Worm (Caenorhabditis elegans): Measurements from ENCODE around the gene C36A4.11.

C36A4.11 gene

DNA sequence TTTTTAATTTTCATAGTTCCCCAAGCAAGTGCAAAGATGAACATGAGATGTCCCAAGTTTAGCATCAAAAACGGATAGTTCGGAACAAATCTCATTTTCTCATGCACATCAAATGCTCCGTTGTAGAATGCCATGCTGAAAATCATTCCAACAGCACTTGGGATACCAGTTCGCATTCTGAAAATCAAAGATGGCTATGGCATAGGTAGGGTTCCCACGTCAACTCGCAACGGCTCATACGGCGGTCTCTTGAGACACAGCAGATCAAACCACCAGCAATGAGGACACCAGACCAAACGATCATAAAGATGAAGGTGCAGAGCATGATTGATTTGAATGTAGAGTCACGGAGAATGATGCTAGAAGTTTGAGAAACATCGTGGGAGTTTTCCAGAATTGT, 37.3 kb upstream of the C36A4.11 start:
- TF ChIP-seq nhr-28 (tag; optimal IDR thresholded peaks at IDR 0.05) (no peak), unc-86 (tag; optimal IDR thresholded peaks at IDR 0.05) (no peak), ceh-8 (GFP tag; optimal IDR thresholded peaks at IDR 0.05) (no peak), fkh-10 (GFP tag; optimal IDR thresholded peaks at IDR 0.05) (no peak), hlh-17 (GFP tag; optimal IDR thresholded peaks at IDR 0.05; ENCODE audit: borderline replicate concordance) (no peak), ceh-88 (GFP tag; IDR thresholded peaks at IDR 0.05) (no peak), lin-13 (GFP tag; optimal IDR thresholded peaks at IDR 0.05) (no peak), mef-2 (tag; optimal IDR thresholded peaks at IDR 0.05) (no peak), elt-2 (tag; optimal IDR thresholded peaks at IDR 0.05) (no peak), tbx-2 (tag; optimal IDR thresholded peaks at IDR 0.05) (no peak), snpc-4 (tag; optimal IDR thresholded peaks at IDR 0.05) (no peak), jun-1 (tag; optimal IDR thresholded peaks at IDR 0.05) (no peak), nhr-47 (tag; optimal IDR thresholded peaks at IDR 0.05) (no peak), grh-1 (GFP tag; IDR thresholded peaks at IDR 0.05) (no peak)

DNA sequence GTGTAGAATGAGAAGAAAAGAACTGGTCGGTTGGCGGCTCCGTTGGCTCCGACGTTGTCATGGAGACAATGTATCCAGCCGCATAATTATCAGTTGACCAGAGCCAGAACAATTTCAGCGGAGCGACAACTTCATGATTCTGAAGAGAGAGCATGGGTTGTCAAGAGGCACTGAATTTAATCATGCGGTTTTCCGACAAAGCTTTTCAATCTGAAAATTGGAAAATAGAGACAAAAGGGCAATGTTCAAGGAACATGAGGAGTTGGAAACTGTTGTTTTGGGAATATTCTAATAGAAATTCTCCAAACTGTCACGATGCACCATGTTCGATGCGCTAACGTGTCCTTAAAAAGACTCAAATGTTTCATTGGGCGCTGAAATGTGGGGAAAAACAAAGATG, 36.0 kb upstream of the C36A4.11 start, which contains the start of gene xbx-5:
xbx-5 (minus strand) TSS at position 56 of the 400 bp plus-strand sequence.
- TF ChIP-seq fkh-8 (tag; optimal IDR thresholded peaks at IDR 0.05) (peak; percentile 76), nhr-85 (tag) (peak; percentile 0), ceh-8 (GFP tag; optimal IDR thresholded peaks at IDR 0.05) (no peak), nhr-71 (tag; optimal IDR thresholded peaks at IDR 0.05) (peak; percentile 18)

DNA sequence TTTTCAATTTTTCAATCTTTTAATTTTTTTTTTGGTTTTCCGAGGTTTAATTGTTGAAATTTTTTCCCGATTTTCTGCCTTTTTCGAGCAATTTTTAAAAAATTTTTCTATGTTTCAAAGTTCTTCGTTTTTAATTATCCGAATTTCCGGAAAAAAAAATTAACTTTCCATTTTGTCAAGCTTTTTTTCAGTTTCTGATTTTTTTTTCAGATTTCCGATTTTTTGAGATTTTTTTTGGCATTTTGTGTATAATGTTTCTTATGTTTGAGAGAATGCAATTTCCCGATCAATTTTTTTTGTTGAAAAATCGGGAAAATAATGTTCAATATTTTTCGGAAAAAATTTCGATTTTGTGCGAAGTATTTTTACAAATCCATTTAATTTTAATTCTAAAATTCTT, 33.5 kb upstream of the C36A4.11 start:
- TF ChIP-seq skn-1 (tag; optimal IDR thresholded peaks at IDR 0.05): no peak
- no peak for TF ChIP-seq tbx-2 (tag; optimal IDR thresholded peaks at IDR 0.05)
- no peak for TF ChIP-seq unc-130 (tag; optimal IDR thresholded peaks at IDR 0.05)
- no peak for TF ChIP-seq dsc-1 (tag; optimal IDR thresholded peaks at IDR 0.05)

DNA sequence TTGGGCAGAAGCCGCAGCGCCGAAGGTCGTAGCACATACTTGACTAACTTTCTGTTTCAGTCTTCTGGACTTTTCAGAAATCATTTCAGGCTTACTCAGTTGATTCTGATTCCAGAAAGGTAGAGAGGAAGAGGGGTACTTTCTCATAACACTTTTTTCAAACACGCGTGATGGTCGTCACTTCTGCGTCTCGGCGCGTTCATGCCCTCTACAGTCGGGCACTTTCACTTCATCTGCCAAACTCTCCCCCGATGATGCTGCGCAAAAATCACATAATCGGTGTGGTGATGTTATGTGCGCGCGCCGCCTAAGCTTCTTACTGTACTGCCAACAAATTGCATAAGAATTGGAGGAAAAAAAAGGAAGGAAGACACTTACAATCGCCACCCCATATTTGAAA, 32.8 kb upstream of the C36A4.11 start:
- TF ChIP-seq mef-2 (tag; optimal IDR thresholded peaks at IDR 0.05) (no peak), nhr-20 (tag; optimal IDR thresholded peaks at IDR 0.05) (peak; percentile 4), nhr-85 (tag) (peak; percentile 72), nhr-76 (tag; optimal IDR thresholded peaks at IDR 0.05) (no peak), lin-14 (GFP tag; optimal IDR thresholded peaks at IDR 0.05) (peak; percentile 50), blmp-1 (tag; optimal IDR thresholded peaks at IDR 0.05) (peak; percentile 96), fkh-10 (GFP tag; optimal IDR thresholded peaks at IDR 0.05) (no peak), snu-23 (GFP tag; optimal IDR thresholded peaks at IDR 0.05) (peak; percentile 26)

DNA sequence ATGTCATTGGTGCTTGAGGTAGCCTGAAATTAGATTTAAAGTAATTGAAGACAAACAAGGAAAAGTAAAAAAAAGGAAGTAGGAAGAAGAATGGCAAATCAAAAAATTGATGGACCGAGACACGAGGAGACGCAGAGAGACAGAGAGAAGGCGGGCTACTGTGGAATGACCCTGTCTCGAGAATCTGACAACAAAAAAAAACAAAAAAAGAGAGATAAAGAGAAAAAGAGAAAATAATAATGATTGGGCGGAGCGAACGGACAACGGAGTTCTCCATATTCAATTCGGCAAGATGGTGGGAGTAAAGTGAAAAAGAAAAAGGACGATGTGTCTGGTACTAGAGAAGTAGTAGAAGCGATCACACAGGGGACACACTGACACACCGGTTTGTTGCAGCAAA, 31.4 kb upstream of the C36A4.11 start, which contains the start of gene toh-1:
toh-1 (minus strand) TSS at position 23 of the 400 bp plus-strand sequence.
- no peak for TF ChIP-seq lin-13 (GFP tag; optimal IDR thresholded peaks at IDR 0.05)
- TF ChIP-seq efl-1 (optimal IDR thresholded peaks at IDR 0.05): peak in 1 of 2 experiments; percentile 8
- TF ChIP-seq efl-1 (GFP tag; optimal IDR thresholded peaks at IDR 0.05 in 1 of 2): no peak
- TF ChIP-seq egl-13 (tag; optimal IDR thresholded peaks at IDR 0.05): no peak
- TF ChIP-seq pag-3 (tag; optimal IDR thresholded peaks at IDR 0.05; ENCODE audit: borderline replicate concordance, insufficient read depth): no peak
- no peak for TF ChIP-seq sox-4 (tag; optimal IDR thresholded peaks at IDR 0.05)
- peak; percentile 54 for TF ChIP-seq lin-14 (GFP tag; optimal IDR thresholded peaks at IDR 0.05)
- no peak for TF ChIP-seq lin-35 (GFP tag; optimal IDR thresholded peaks at IDR 0.05)
- TF ChIP-seq blmp-1 (tag; optimal IDR thresholded peaks at IDR 0.05): peak; percentile 61
- no peak for TF ChIP-seq unc-98 (GFP tag; IDR thresholded peaks at IDR 0.05)
- no peak for TF ChIP-seq unc-30 (tag; optimal IDR thresholded peaks at IDR 0.05)
- TF ChIP-seq ceh-90 (tag; optimal IDR thresholded peaks at IDR 0.05): no peak
- no peak for TF ChIP-seq C34B4.2 (tag; optimal IDR thresholded peaks at IDR 0.05)
- TF ChIP-seq Y116A8C.19 (tag; optimal IDR thresholded peaks at IDR 0.05; ENCODE audit: borderline replicate concordance): no peak
- no peak for TF ChIP-seq ztf-4 (tag; optimal IDR thresholded peaks at IDR 0.05)
- TF ChIP-seq nhr-11 (tag; optimal IDR thresholded peaks at IDR 0.05): no peak
- no peak for TF ChIP-seq dpl-1 (GFP tag; optimal IDR thresholded peaks at IDR 0.05)
- TF ChIP-seq aha-1 (tag; optimal IDR thresholded peaks at IDR 0.05): no peak
- no peak for TF ChIP-seq swsn-7 (tag; optimal IDR thresholded peaks at IDR 0.05)
- TF ChIP-seq egl-27 (tag; optimal IDR thresholded peaks at IDR 0.05): no peak
- no peak for TF ChIP-seq dsc-1 (tag; optimal IDR thresholded peaks at IDR 0.05)
- TF ChIP-seq nhr-47 (tag; optimal IDR thresholded peaks at IDR 0.05): peak; percentile 6
- no peak for TF ChIP-seq rnt-1 (tag; optimal IDR thresholded peaks at IDR 0.05)
- peak; percentile 36 for TF ChIP-seq nhr-71 (tag; optimal IDR thresholded peaks at IDR 0.05)
- TF ChIP-seq efl-3 (GFP tag; optimal IDR thresholded peaks at IDR 0.05): no peak
- TF ChIP-seq nhr-90 (tag; optimal IDR thresholded peaks at IDR 0.05; ENCODE audit: poor library complexity): peak; percentile 3
- TF ChIP-seq snu-23 (GFP tag; optimal IDR thresholded peaks at IDR 0.05): peak; percentile 47

All from whole organism, L1 larva.